Fruit fly (Drosophila melanogaster) whole organism, embryonic: ENCODE results near the gene CG13062.
A peak's percentile ranks its signal among the peaks of the same experiment; 100 is the strongest.

Experiments used
- Ada2b ChIP-seq: fragments of 200-800 bp; sonication (Bioruptor generic); IDR thresholded peaks from 2 replicates; pipeline ENCODE4 v1.3.6; 2022; ENCODE audit warnings: missing biosample characterization, missing genetic modification characterization
- Adf1 ChIP-seq: fragments of 200-800 bp; sonication (Bioruptor generic); IDR thresholded peaks from 2 replicates; pipeline ENCODE4 v1.3.6; 2022; ENCODE audit warnings: missing biosample characterization, missing genetic modification characterization
- Aef1 ChIP-seq: fragments of 200-800 bp; sonication (Bioruptor generic); IDR thresholded peaks from 3 replicates; pipeline ENCODE4 v1.3.6; 2022; ENCODE audit warnings: missing biosample characterization, missing genetic modification characterization
- Blimp-1 ChIP-seq: fragments of 200-800 bp; sonication (Bioruptor generic); optimal IDR thresholded peaks from 3 replicates; lab custom pipeline; 2018; ENCODE audit warnings: missing biosample characterization, missing genetic modification characterization, mild to moderate bottlenecking, moderate library complexity, missing genetic modification reagents
- CG10209 ChIP-seq: fragments of 200-800 bp; sonication (Bioruptor generic); optimal IDR thresholded peaks from 3 replicates; lab custom pipeline; 2017; ENCODE audit warnings: missing biosample characterization, mild to moderate bottlenecking, missing genetic modification characterization, missing genetic modification reagents
- CG10565 ChIP-seq: fragments of 200-800 bp; sonication (Bioruptor generic); optimal IDR thresholded peaks from 3 replicates; lab custom pipeline; 2016; ENCODE audit warnings: missing biosample characterization, mild to moderate bottlenecking, missing genetic modification characterization
- CG10959 ChIP-seq: fragments of 200-800 bp; sonication (Bioruptor generic); IDR thresholded peaks from 2 replicates; pipeline ENCODE4 v1.3.6; 2022; ENCODE audit warnings: missing biosample characterization, missing genetic modification characterization
- CG11398 ChIP-seq: fragments of 200-800 bp; sonication (Bioruptor generic); optimal IDR thresholded peaks from 2 replicates; lab custom pipeline; 2016; ENCODE audit warnings: missing biosample characterization, missing genetic modification characterization
- CG11695 ChIP-seq: fragments of 200-800 bp; sonication (Bioruptor generic); IDR thresholded peaks from 3 replicates; pipeline ENCODE4 v1.3.6; 2022; ENCODE audit warnings: missing biosample characterization, missing genetic modification characterization
- CG14441 ChIP-seq: fragments of 200-800 bp; sonication (Bioruptor generic); IDR thresholded peaks from 2 replicates; pipeline ENCODE4 v1.3.6; 2022; ENCODE audit warnings: missing biosample characterization, missing genetic modification characterization
- CG15479 ChIP-seq: fragments of 200-800 bp; sonication (Bioruptor generic); optimal IDR thresholded peaks from 3 replicates; lab custom pipeline; 2019; ENCODE audit warnings: missing biosample characterization, mild to moderate bottlenecking, missing genetic modification characterization, moderate library complexity
- CG17328 ChIP-seq: fragments of 200-800 bp; sonication (Bioruptor generic); IDR thresholded peaks from 2 replicates; pipeline ENCODE4 v1.3.6; 2022; ENCODE audit warnings: missing biosample characterization, missing genetic modification characterization
- CG31388 ChIP-seq: fragments of 200-800 bp; sonication (Bioruptor generic); optimal IDR thresholded peaks from 2 replicates; lab custom pipeline; 2016; ENCODE audit warnings: missing biosample characterization, missing genetic modification characterization
- CG34422 ChIP-seq: fragments of 200-800 bp; sonication (Bioruptor generic); IDR thresholded peaks from 3 replicates; pipeline ENCODE4 v1.3.6; 2022; ENCODE audit warnings: missing biosample characterization, missing genetic modification characterization
- CG4424 ChIP-seq: fragments of 200-800 bp; sonication (Bioruptor generic); optimal IDR thresholded peaks from 3 replicates; lab custom pipeline; 2016; ENCODE audit warnings: missing biosample characterization, missing genetic modification characterization
- CG4707 ChIP-seq: fragments of 200-800 bp; sonication (Bioruptor generic); optimal IDR thresholded peaks from 2 replicates; lab custom pipeline; 2018; ENCODE audit warnings: missing biosample characterization, mild to moderate bottlenecking, missing genetic modification characterization, moderate library complexity
- CG5180 ChIP-seq: fragments of 200-800 bp; sonication (Bioruptor generic); optimal IDR thresholded peaks from 3 replicates; lab custom pipeline; 2017; ENCODE audit warnings: missing biosample characterization, missing genetic modification characterization, mild to moderate bottlenecking, moderate library complexity, missing genetic modification reagents
- CG8290 ChIP-seq, 3 experiments: fragments of 200-800 bp; sonication (Bioruptor generic); optimal IDR thresholded peaks; 2 replicates each; lab custom pipeline; 2016 to 2019; ENCODE audit warnings: missing biosample characterization in 3 of 3, missing genetic modification characterization in 3 of 3, mild to moderate bottlenecking in 2 of 3, moderate library complexity in 1 of 3
- CG9437 ChIP-seq: fragments of 200-800 bp; sonication (Bioruptor generic); optimal IDR thresholded peaks from 2 replicates; lab custom pipeline; 2018; ENCODE audit warnings: missing biosample characterization, mild to moderate bottlenecking, missing genetic modification characterization
- CkIIα-i1 ChIP-seq: fragments of 200-800 bp; sonication (Bioruptor generic); IDR thresholded peaks from 2 replicates; pipeline ENCODE4 v1.3.6; 2022; ENCODE audit warnings: missing biosample characterization, missing genetic modification characterization
- Doc3 ChIP-seq: fragments of 200-800 bp; sonication (Bioruptor generic); IDR thresholded peaks from 3 replicates; pipeline ENCODE4 v1.3.6; 2022; ENCODE audit warnings: missing biosample characterization, missing genetic modification characterization; ENCODE audit not compliant: partially characterized antibody
- E2f1 ChIP-seq: fragments of 200-800 bp; sonication (Bioruptor generic); IDR thresholded peaks from 2 replicates; pipeline ENCODE4 v1.3.6; 2022; ENCODE audit warnings: missing biosample characterization, missing genetic modification characterization
- Gug ChIP-seq: fragments of 200-800 bp; sonication (Bioruptor generic); IDR thresholded peaks from 4 replicates; pipeline ENCODE4 v1.3.6; 2022; ENCODE audit warnings: missing biosample characterization, missing genetic modification characterization
- Hr3 ChIP-seq: fragments of 200-800 bp; sonication (Bioruptor generic); optimal IDR thresholded peaks from 3 replicates; lab custom pipeline; 2016; ENCODE audit warnings: missing biosample characterization, missing genetic modification characterization
- Hr51 ChIP-seq, 2 experiments: fragments of 200-800 bp; sonication (Bioruptor generic); optimal IDR thresholded peaks; 2 replicates in 1 of 2; 3 replicates in 1 of 2; lab custom pipeline; 2016 to 2018; ENCODE audit warnings: missing biosample characterization in 2 of 2, missing genetic modification characterization in 2 of 2, mild to moderate bottlenecking in 1 of 2, moderate library complexity in 1 of 2
- Kr ChIP-seq: fragments of 200-800 bp; sonication (Bioruptor generic); optimal IDR thresholded peaks from 2 replicates; lab custom pipeline; 2017; ENCODE audit warnings: missing biosample characterization, mild to moderate bottlenecking, missing genetic modification characterization
- Oli ChIP-seq: fragments of 200-800 bp; sonication (Bioruptor generic); optimal IDR thresholded peaks from 2 replicates; lab custom pipeline; 2018; ENCODE audit warnings: missing biosample characterization, mild to moderate bottlenecking, missing genetic modification characterization, moderate library complexity
- Opbp ChIP-seq: fragments of 200-800 bp; sonication (Bioruptor generic); IDR thresholded peaks from 3 replicates; pipeline ENCODE4 v1.3.6; 2022; ENCODE audit warnings: missing biosample characterization, missing genetic modification characterization; ENCODE audit not compliant: partially characterized antibody
- Rfx ChIP-seq: fragments of 200-800 bp; sonication (Bioruptor generic); IDR thresholded peaks from 2 replicates; pipeline ENCODE4 v1.3.6; 2022; ENCODE audit warnings: missing biosample characterization, missing genetic modification characterization
- Side ChIP-seq: fragments of 200-800 bp; sonication (Bioruptor generic); optimal IDR thresholded peaks from 2 replicates; lab custom pipeline; 2016; ENCODE audit warnings: missing biosample characterization, missing genetic modification characterization
- Sox102F ChIP-seq: fragments of 200-800 bp; sonication (Bioruptor generic); optimal IDR thresholded peaks from 2 replicates; lab custom pipeline; 2018; ENCODE audit warnings: missing biosample characterization, mild to moderate bottlenecking, missing genetic modification characterization, moderate library complexity
- abd-A ChIP-seq: fragments of 200-800 bp; sonication (Bioruptor generic); optimal IDR thresholded peaks from 3 replicates; lab custom pipeline; 2019; ENCODE audit warnings: missing biosample characterization, mild to moderate bottlenecking, missing genetic modification characterization, moderate library complexity
- ase ChIP-seq: fragments of 200-800 bp; sonication (Bioruptor generic); IDR thresholded peaks from 3 replicates; pipeline ENCODE4 v1.3.6; 2022; ENCODE audit warnings: missing biosample characterization, missing genetic modification characterization
- cato ChIP-seq: fragments of 200-800 bp; sonication (Bioruptor generic); optimal IDR thresholded peaks from 2 replicates; lab custom pipeline; 2016; ENCODE audit warnings: missing biosample characterization, missing genetic modification characterization, borderline replicate concordance
- ci ChIP-seq: fragments of 200-800 bp; sonication (Bioruptor generic); IDR thresholded peaks from 3 replicates; pipeline ENCODE4 v1.3.6; 2022; ENCODE audit warnings: missing biosample characterization, missing genetic modification characterization
- dmrt11E ChIP-seq: fragments of 200-800 bp; sonication (Bioruptor generic); optimal IDR thresholded peaks from 3 replicates; lab custom pipeline; 2018; ENCODE audit warnings: missing biosample characterization, mild to moderate bottlenecking, missing genetic modification characterization, moderate library complexity
- dysf ChIP-seq: fragments of 200-800 bp; sonication (Bioruptor generic); IDR thresholded peaks from 3 replicates; pipeline ENCODE4 v1.3.6; 2022; ENCODE audit warnings: missing biosample characterization, missing genetic modification characterization
- gcm ChIP-seq: fragments of 200-800 bp; sonication (Bioruptor generic); optimal IDR thresholded peaks from 2 replicates; lab custom pipeline; 2019; ENCODE audit warnings: missing biosample characterization, mild to moderate bottlenecking, missing genetic modification characterization, moderate library complexity
- hb ChIP-seq: fragments of 200-800 bp; sonication (Bioruptor generic); IDR thresholded peaks from 3 replicates; pipeline ENCODE4 v1.3.6; 2022; ENCODE audit warnings: missing biosample characterization, missing genetic modification characterization; ENCODE audit not compliant: partially characterized antibody
- inv ChIP-seq: fragments of 200-800 bp; sonication (Bioruptor generic); IDR thresholded peaks from 2 replicates; pipeline ENCODE4 v1.3.6; 2022; ENCODE audit warnings: missing biosample characterization, missing genetic modification characterization; ENCODE audit not compliant: partially characterized antibody
- nmo ChIP-seq: fragments of 200-800 bp; sonication (Bioruptor generic); optimal IDR thresholded peaks from 2 replicates; lab custom pipeline; 2018; ENCODE audit warnings: missing biosample characterization, mild to moderate bottlenecking, missing genetic modification characterization, moderate library complexity
- prd ChIP-seq, 3 experiments: fragments of >200 bp in 2 of 3; fragments of 200-800 bp in 1 of 3; sonication (Bioruptor generic) in 1 of 3; optimal IDR thresholded peaks in 2 of 3; IDR thresholded peaks in 1 of 3; 2 replicates in 2 of 3; 3 replicates in 1 of 3; pipeline versions ENCODE4 v1.3.6 to Lab custom; 2017 to 2022; ENCODE audit warnings: missing biosample characterization in 1 of 3, missing genetic modification characterization in 1 of 3
- ranshi ChIP-seq: fragments of 200-800 bp; sonication (Bioruptor generic); IDR thresholded peaks from 2 replicates; pipeline ENCODE4 v1.3.6; 2022; ENCODE audit warnings: missing biosample characterization, missing genetic modification characterization
- seq ChIP-seq: fragments of 200-800 bp; sonication (Bioruptor generic); IDR thresholded peaks from 2 replicates; pipeline ENCODE4 v1.3.6; 2022; ENCODE audit warnings: missing biosample characterization, missing genetic modification characterization
- sisA ChIP-seq: fragments of 200-800 bp; sonication (Bioruptor generic); IDR thresholded peaks from 2 replicates; pipeline ENCODE4 v1.3.6; 2022; ENCODE audit warnings: missing biosample characterization, missing genetic modification characterization
- so ChIP-seq: fragments of 200-800 bp; sonication (Bioruptor generic); IDR thresholded peaks from 3 replicates; pipeline ENCODE4 v1.3.6; 2022; ENCODE audit warnings: missing biosample characterization, missing genetic modification characterization
- tgo ChIP-seq: fragments of 200-800 bp; sonication (Bioruptor generic); IDR thresholded peaks from 3 replicates; pipeline ENCODE4 v1.3.6; 2022; ENCODE audit warnings: missing biosample characterization, missing genetic modification characterization
- wek ChIP-seq: fragments of 200-800 bp; sonication (Bioruptor generic); optimal IDR thresholded peaks from 3 replicates; lab custom pipeline; 2018; ENCODE audit warnings: missing biosample characterization, mild to moderate bottlenecking, missing genetic modification characterization, moderate library complexity

CG13062 gene

dm6 chr3L:16289067-16289466 lies 25.0 kb upstream of the CG13062 start (continued):
- TF ChIP-seq Kr (GFP tag; lab: Kevin White, UChicago) (no peak), dysf (peak; percentile 61; the same call in 2 of the 3 replicates), dmrt11E (no peak), CG10959 (GFP tag; lab: Robert Waterston, UW) (no peak), gcm (GFP tag; lab: Kevin White, UChicago) (no peak), Hr51 (GFP tag; optimal IDR thresholded peaks at IDR 0.05; lab: Kevin White, UChicago) (peak in 1 of 2 experiments; percentile 69), CG14441 (GFP tag; lab: Robert Waterston, UW) (peak; percentile 33; the same call in 1 of the 2 replicates), CG5180 (GFP tag; lab: Kevin White, UChicago) (no peak), sisA (GFP tag; lab: Robert Waterston, UW) (peak; percentile 15; the same call in 1 of the 2 replicates), tgo (GFP tag; lab: Robert Waterston, UW) (peak; percentile 43; the same call in 1 of the 3 replicates), Aef1 (0 out of 3 replicates have a peak, but pooled peaks have one; percentile 16), cato (GFP tag; lab: Kevin White, UChicago) (no peak), ranshi (GFP tag; lab: Robert Waterston, UW) (0 out of 2 replicates have a peak, but pooled peaks have one; percentile 28), ci (GFP tag; lab: Robert Waterston, UW) (no peak), ase (GFP tag; lab: Robert Waterston, UW) (peak; percentile 47; the same call in 1 of the 3 replicates), CG31388 (GFP tag; lab: Kevin White, UChicago) (no peak), CG15479 (GFP tag; lab: Kevin White, UChicago) (no peak), CG4424 (peak; percentile 38), abd-A (tag; lab: Kevin White, UChicago) (no peak), CG8290 (GFP tag; optimal IDR thresholded peaks at IDR 0.05; lab: Kevin White, UChicago) (no peak), CG8290 (tag; optimal IDR thresholded peaks at IDR 0.05; lab: Kevin White, UChicago) (no peak), CG4707 (GFP tag; lab: Kevin White, UChicago) (no peak), CG10565 (GFP tag; lab: Kevin White, UChicago) (no peak), inv (GFP tag; lab: Robert Waterston, UW) (no peak), CG11695 (0 out of 3 replicates have a peak, but pooled peaks have one; percentile 27), Oli (tag; lab: Kevin White, UChicago) (peak; percentile 61), E2f1 (peak; percentile 33; the same call in 1 of the 2 replicates), CG17328 (GFP tag; lab: Robert Waterston, UW) (peak; percentile 44; the same call in 1 of the 2 replicates), wek (GFP tag; lab: Kevin White, UChicago) (no peak), Blimp-1 (GFP tag; lab: Kevin White, UChicago) (peak; percentile 22), Hr3 (peak; percentile 24), Adf1 (GFP tag; lab: Robert Waterston, UW) (no peak), so (GFP tag; lab: Robert Waterston, UW) (peak; percentile 58; the same call in 2 of the 3 replicates), hb (GFP tag; lab: Robert Waterston, UW) (no peak), CkIIα-i1 (no peak), Side (GFP tag; lab: Kevin White, UChicago) (no peak), prd (optimal IDR thresholded peaks at IDR 0.05; lab: Kevin White, UChicago) (no peak), prd (GFP tag; IDR thresholded peaks at IDR 0.05; lab: Robert Waterston, UW) (peak; percentile 38; the same call in 1 of the 3 replicates), Doc3 (GFP tag; lab: Robert Waterston, UW) (no peak), nmo (GFP tag; lab: Kevin White, UChicago) (peak; percentile 2), Sox102F (peak; percentile 31), CG11398 (no peak), Gug (0 out of 4 replicates have a peak, but pooled peaks have one; percentile 13), CG10209 (GFP tag; lab: Kevin White, UChicago) (peak; percentile 23), CG34422 (peak; percentile 50; the same call in 1 of the 3 replicates), Ada2b (GFP tag; lab: Robert Waterston, UW) (peak; percentile 58; the same call in 1 of the 2 replicates), CG9437 (GFP tag; lab: Kevin White, UChicago) (peak; percentile 25), Rfx (GFP tag; lab: Robert Waterston, UW) (peak; percentile 38; the same call in 1 of the 2 replicates), Opbp (GFP tag; lab: Robert Waterston, UW) (no peak), seq (GFP tag; lab: Robert Waterston, UW) (peak; percentile 73)
